Fruit fly (Drosophila melanogaster) whole organism, wandering third instar larva: Measurements from ENCODE around the gene CG42512.
A peak's percentile ranks its signal among the peaks of the same experiment; 100 is the strongest.

Source experiments
- Abd-B ChIP-seq: fragments of >200 bp; optimal IDR thresholded peaks from 2 replicates; lab custom pipeline; 2017; ENCODE audit warnings: missing biosample characterization, missing genetic modification characterization
- CG9705 ChIP-seq: fragments of 200-800 bp; sonication (Bioruptor generic); optimal IDR thresholded peaks from 2 replicates; lab custom pipeline; 2018; ENCODE audit warnings: missing biosample characterization, mild to moderate bottlenecking, missing genetic modification characterization
- Dfd ChIP-seq: fragments of >200 bp; optimal IDR thresholded peaks from 2 replicates; lab custom pipeline; 2017; ENCODE audit warnings: missing biosample characterization, missing genetic modification characterization
- Dif ChIP-seq: fragments of 200-275, 200-300 bp; sonication (Bioruptor generic); optimal IDR thresholded peaks from 2 replicates; lab custom pipeline; 2018; ENCODE audit warnings: missing biosample characterization, missing genetic modification characterization; ENCODE audit not compliant: partially characterized antibody
- GATAd ChIP-seq: sonication (Bioruptor generic); optimal IDR thresholded peaks from 2 replicates; lab custom pipeline; 2016; ENCODE audit warnings: missing biosample characterization, missing genetic modification characterization
- HLH106 ChIP-seq: fragments of 200-800 bp; optimal IDR thresholded peaks from 3 replicates; lab custom pipeline; 2019; ENCODE audit warnings: missing biosample characterization, mild to moderate bottlenecking, missing genetic modification characterization, moderate library complexity
- Hnf4 ChIP-seq: fragments of 200-800 bp; sonication (Bioruptor generic); optimal IDR thresholded peaks from 2 replicates; lab custom pipeline; 2016; ENCODE audit warnings: missing biosample characterization, mild to moderate bottlenecking, missing genetic modification characterization
- Hr78 ChIP-seq: fragments of >200 bp; optimal IDR thresholded peaks from 2 replicates; lab custom pipeline; 2017; ENCODE audit warnings: missing biosample characterization, missing genetic modification characterization
- Hr83 ChIP-seq: fragments of 200-300 bp; sonication (Bioruptor generic); optimal IDR thresholded peaks from 2 replicates; lab custom pipeline; 2016; ENCODE audit warnings: missing biosample characterization, mild to moderate bottlenecking, missing genetic modification characterization, moderate library complexity; ENCODE audit not compliant: poor library complexity, severe bottlenecking
- Jra ChIP-seq: sonication (Bioruptor generic); optimal IDR thresholded peaks from 2 replicates; lab custom pipeline; 2016; ENCODE audit warnings: missing biosample characterization, missing genetic modification characterization
- Mio ChIP-seq: sonication (Bioruptor generic); optimal IDR thresholded peaks from 2 replicates; lab custom pipeline; 2016; ENCODE audit warnings: missing biosample characterization, missing genetic modification characterization
- OdsH ChIP-seq: fragments of 200-800 bp; sonication (Bioruptor generic); optimal IDR thresholded peaks from 2 replicates; lab custom pipeline; 2016; ENCODE audit warnings: missing biosample characterization, mild to moderate bottlenecking, missing genetic modification characterization
- Sp1 ChIP-seq: fragments of 200-800 bp; sonication (Bioruptor generic); optimal IDR thresholded peaks from 3 replicates; lab custom pipeline; 2019; ENCODE audit warnings: missing biosample characterization, mild to moderate bottlenecking, missing genetic modification characterization, moderate library complexity
- Vsx2 ChIP-seq: fragments of 200-300, 225-300 bp; sonication (Bioruptor generic); optimal IDR thresholded peaks from 2 replicates; lab custom pipeline; 2018; ENCODE audit warnings: missing biosample characterization, missing genetic modification characterization; ENCODE audit not compliant: partially characterized antibody
- br ChIP-seq: fragments of 200-800 bp; sonication (Bioruptor generic); optimal IDR thresholded peaks from 2 replicates; lab custom pipeline; 2016; ENCODE audit warnings: missing biosample characterization, missing genetic modification characterization
- dl ChIP-seq, 2 experiments: fragments of 175-275, 200-275 bp in 1 of 2; fragments of 200-275 bp in 1 of 2; sonication (Bioruptor generic); optimal IDR thresholded peaks; lab custom pipeline; 2018; ENCODE audit warnings: mild to moderate bottlenecking in 2 of 2, missing biosample characterization in 2 of 2, missing genetic modification characterization in 2 of 2, moderate library complexity in 2 of 2; ENCODE audit not compliant: partially characterized antibody in 2 of 2, insufficient read depth in 1 of 2
- dmrt93B ChIP-seq: fragments of 200-800 bp; sonication (Bioruptor generic); optimal IDR thresholded peaks from 2 replicates; lab custom pipeline; 2018; ENCODE audit warnings: missing biosample characterization, mild to moderate bottlenecking, missing genetic modification characterization
- dsf ChIP-seq: sonication (Bioruptor generic); optimal IDR thresholded peaks from 2 replicates; lab custom pipeline; 2016; ENCODE audit warnings: missing biosample characterization, missing genetic modification characterization, borderline replicate concordance
- ey ChIP-seq: fragments of 200-800 bp; sonication (Bioruptor generic); optimal IDR thresholded peaks from 2 replicates; lab custom pipeline; 2016; ENCODE audit warnings: missing biosample characterization, missing genetic modification characterization
- foxo ChIP-seq, 2 experiments: fragments of 200-800 bp; sonication (Bioruptor generic); optimal IDR thresholded peaks; 2 replicates in 1 of 2; 3 replicates in 1 of 2; lab custom pipeline; 2016 to 2017; ENCODE audit warnings: missing biosample characterization in 2 of 2, missing genetic modification characterization in 2 of 2
- h ChIP-seq: fragments of 200-800 bp; sonication (Bioruptor generic); optimal IDR thresholded peaks from 3 replicates; lab custom pipeline; 2016; ENCODE audit warnings: missing biosample characterization, mild to moderate bottlenecking, missing genetic modification characterization
- lola ChIP-seq: fragments of >200 bp; optimal IDR thresholded peaks from 2 replicates; lab custom pipeline; 2017; ENCODE audit warnings: missing biosample characterization, missing genetic modification characterization
- pan ChIP-seq: fragments of >200 bp; optimal IDR thresholded peaks from 2 replicates; lab custom pipeline; 2017
- sage ChIP-seq: fragments of 200-800 bp; sonication (Bioruptor generic); optimal IDR thresholded peaks from 2 replicates; lab custom pipeline; 2016; ENCODE audit warnings: missing biosample characterization, mild to moderate bottlenecking, missing genetic modification characterization
- sv ChIP-seq: fragments of 200-800 bp; sonication (Bioruptor generic); optimal IDR thresholded peaks from 3 replicates; lab custom pipeline; 2016; ENCODE audit warnings: missing biosample characterization, missing genetic modification characterization
- tai ChIP-seq: sonication (Bioruptor generic); optimal IDR thresholded peaks from 2 replicates; lab custom pipeline; 2016; ENCODE audit warnings: missing biosample characterization, missing genetic modification characterization
- usp ChIP-seq: fragments of >200 bp; optimal IDR thresholded peaks from 2 replicates; lab custom pipeline; 2017; ENCODE audit warnings: missing biosample characterization, missing genetic modification characterization
- woc ChIP-seq: sonication (Bioruptor generic); optimal IDR thresholded peaks from 2 replicates; lab custom pipeline; 2016; ENCODE audit warnings: missing biosample characterization, mild to moderate bottlenecking, missing genetic modification characterization

CG42512 gene

DNA sequence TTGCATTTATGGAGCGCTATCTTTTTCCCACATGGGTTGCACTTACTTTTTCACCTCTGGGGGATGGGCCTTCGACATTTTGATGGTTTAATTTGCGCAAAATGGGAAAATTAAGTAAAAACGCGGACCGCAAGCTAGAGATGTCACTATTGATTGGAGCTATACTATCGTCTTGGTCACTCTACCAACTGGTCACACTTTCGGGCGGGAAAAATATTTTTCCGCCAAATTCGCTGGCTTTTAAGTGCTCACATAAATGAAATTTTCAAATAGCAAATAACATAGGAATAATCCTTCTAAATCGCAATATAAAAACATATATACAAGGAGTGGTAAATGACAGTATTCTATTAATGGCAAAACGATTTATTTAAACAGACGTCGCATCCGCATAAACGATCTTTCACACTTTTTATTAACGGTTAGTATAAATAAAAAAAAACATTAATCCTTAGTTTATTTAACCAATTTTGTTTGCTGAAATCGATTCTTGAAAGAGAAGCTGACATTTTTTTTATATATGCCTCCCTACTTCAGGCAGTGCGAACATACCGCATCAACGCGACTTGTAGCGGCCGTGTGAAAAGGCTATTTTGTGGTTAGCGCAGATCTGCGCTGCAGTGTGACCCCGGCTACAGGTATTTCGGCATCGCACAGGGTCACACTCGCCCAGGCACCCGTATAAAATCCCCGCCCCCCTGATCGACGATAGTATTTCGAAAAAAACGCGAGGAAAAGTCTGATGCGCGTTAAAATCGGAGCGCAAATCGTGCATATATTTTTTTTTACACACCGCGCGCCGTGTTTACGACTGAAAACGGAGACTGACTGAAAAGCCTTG is 10.7 kb upstream of the CG42512 start, which contains the start of the genes SNRPG and mthl1 (continued):
- TF ChIP-seq h (GFP tag; lab: Kevin White, UChicago) (peak; percentile 56), Mio (GFP tag; lab: Kevin White, UChicago) (no peak), Dif (GFP tag; lab: Kevin White, UChicago) (no peak), Hnf4 (GFP tag; lab: Kevin White, UChicago) (peak; percentile 54), CG9705 (GFP tag; lab: Kevin White, UChicago) (peak; percentile 61), lola (GFP tag; lab: Kevin White, UChicago) (peak; percentile 15), foxo (GFP tag; optimal IDR thresholded peaks at IDR 0.05; lab: Kevin White, UChicago) (peak in 1 of 2 experiments; percentile 78), dmrt93B (GFP tag; lab: Kevin White, UChicago) (peak; percentile 79), Hr78 (GFP tag; lab: Kevin White, UChicago) (peak; percentile 39), ey (GFP tag; lab: Kevin White, UChicago) (peak; percentile 62), Hr83 (GFP tag; lab: Kevin White, UChicago) (peak; percentile 40), sage (peak; percentile 34)

DNA sequence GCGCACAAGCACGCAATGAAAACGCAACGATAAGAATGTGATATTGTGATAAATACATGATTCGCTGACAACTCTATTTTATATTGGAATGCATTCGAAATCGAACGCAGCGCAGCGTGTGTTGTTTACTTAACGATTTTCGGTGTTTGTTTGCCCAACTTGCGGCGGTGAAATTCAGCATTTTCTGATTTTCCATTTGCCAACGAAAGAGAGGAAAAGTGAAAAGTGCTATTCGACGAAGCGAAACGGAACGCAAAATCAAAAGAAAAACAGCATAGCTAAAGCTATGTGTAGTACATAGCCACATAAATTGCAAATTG is 10.1 kb upstream of the CG42512 start:
- no peak for TF ChIP-seq dmrt93B (GFP tag; lab: Kevin White, UChicago)
- no peak for TF ChIP-seq Jra (GFP tag; lab: Kevin White, UChicago)

DNA sequence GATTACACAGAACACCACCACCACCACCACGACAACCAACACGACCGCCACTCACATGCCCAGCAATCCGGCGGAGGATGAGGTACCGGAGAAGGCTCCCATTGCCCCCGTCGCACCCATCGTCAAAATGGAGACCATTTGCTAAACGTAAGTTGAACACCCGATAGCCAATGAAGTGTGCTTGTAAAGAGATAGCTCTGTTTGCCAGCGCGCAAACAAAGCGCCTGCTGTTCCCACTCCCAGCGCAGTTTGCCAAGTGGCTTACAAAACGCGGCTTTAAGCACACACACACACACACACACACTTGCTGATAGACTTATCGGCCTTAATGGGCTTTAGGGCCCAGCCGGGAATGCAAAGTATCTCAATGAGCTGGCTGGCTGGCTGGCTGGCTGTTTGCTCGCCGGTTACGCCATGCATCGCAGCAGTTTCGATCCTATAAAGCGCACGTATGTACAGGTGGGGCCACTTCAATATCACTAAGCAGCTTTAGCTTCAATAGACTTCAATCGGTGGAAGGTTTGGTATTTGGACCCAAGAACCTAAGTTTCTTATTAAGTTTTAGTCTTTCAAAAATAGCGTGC is 7.7 kb upstream of the CG42512 start:
- TF ChIP-seq dmrt93B (GFP tag; lab: Kevin White, UChicago) (no peak), h (GFP tag; lab: Kevin White, UChicago) (no peak), HLH106 (no peak), pan (lab: Kevin White, UChicago) (no peak), usp (GFP tag; lab: Kevin White, UChicago) (no peak), Jra (GFP tag; lab: Kevin White, UChicago) (no peak), foxo (GFP tag; optimal IDR thresholded peaks at IDR 0.05; lab: Kevin White, UChicago) (no peak), dsf (GFP tag; lab: Kevin White, UChicago) (no peak), br (GFP tag; lab: Kevin White, UChicago) (no peak), OdsH (GFP tag; lab: Kevin White, UChicago) (no peak), Dfd (GFP tag; lab: Kevin White, UChicago) (no peak), dl (GFP tag; optimal IDR thresholded peaks at IDR 0.05; lab: Kevin White, UChicago; ENCODE audit: insufficient read depth in 1 of 2, partially characterized antibody in 2 of 2) (no peak), woc (GFP tag; lab: Kevin White, UChicago) (no peak)
- TF ChIP-seq, all 38 proteins: peak for 0

DNA sequence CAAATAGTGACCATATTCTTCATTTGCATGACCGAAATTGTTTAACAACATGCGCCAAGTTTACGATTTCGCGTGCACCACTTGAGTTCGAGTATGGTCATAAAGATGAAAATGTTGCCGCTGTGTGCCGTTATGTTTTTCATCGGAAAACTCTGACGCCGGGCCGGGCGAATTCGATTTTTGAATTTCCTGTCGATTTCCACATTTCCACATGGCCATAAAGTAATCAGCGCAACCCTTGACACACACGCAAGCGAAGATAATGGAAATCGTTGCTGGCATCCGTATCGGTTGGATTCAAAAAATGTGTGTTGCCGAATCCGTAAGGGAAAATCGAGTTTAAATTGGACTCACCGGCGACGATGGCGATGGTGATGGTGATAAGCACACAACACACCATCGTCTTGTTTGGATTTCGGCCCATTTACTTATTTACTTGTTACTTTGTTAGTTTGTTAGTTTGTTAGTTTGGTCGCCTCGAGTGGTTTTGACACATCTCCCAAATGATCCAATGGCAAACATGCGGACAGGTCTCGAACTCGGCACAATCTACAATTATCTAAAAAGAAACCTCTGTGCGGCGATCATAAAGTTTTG is 6.5 kb upstream of the CG42512 start:
- no peak for TF ChIP-seq Sp1 (GFP tag; lab: Kevin White, UChicago)
- no peak for TF ChIP-seq OdsH (GFP tag; lab: Kevin White, UChicago)
- TF ChIP-seq sage = no peak
- TF ChIP-seq GATAd (GFP tag; lab: Kevin White, UChicago) = no peak
- TF ChIP-seq CG9705 (GFP tag; lab: Kevin White, UChicago) = no peak
- no peak for TF ChIP-seq ey (GFP tag; lab: Kevin White, UChicago)
- no peak for TF ChIP-seq Abd-B (GFP tag; lab: Kevin White, UChicago)
- no peak for TF ChIP-seq usp (GFP tag; lab: Kevin White, UChicago)
- no peak for TF ChIP-seq Dif (GFP tag; lab: Kevin White, UChicago)
- TF ChIP-seq Vsx2 (GFP tag; lab: Kevin White, UChicago) = no peak
- no peak for TF ChIP-seq dsf (GFP tag; lab: Kevin White, UChicago)
- no peak for TF ChIP-seq sv (GFP tag; lab: Kevin White, UChicago)
- no peak for TF ChIP-seq Hnf4 (GFP tag; lab: Kevin White, UChicago)
- no peak for TF ChIP-seq tai (GFP tag; lab: Kevin White, UChicago)
- no peak for TF ChIP-seq HLH106
- TF ChIP-seq lola (GFP tag; lab: Kevin White, UChicago) = no peak
